Fruit fly (Drosophila melanogaster) whole organism, wandering third instar larva: ENCODE measurements around the gene Tmtc1.

ENCODE experiments used
- Abd-B ChIP-seq: fragments of >200 bp; optimal IDR thresholded peaks from 2 replicates; lab custom pipeline; 2017; ENCODE audit warnings: missing biosample characterization, missing genetic modification characterization
- CG32264 ChIP-seq: fragments of 200-800 bp; sonication (Bioruptor generic); optimal IDR thresholded peaks from 2 replicates; lab custom pipeline; 2016; ENCODE audit warnings: missing biosample characterization, missing genetic modification characterization
- CG9705 ChIP-seq: fragments of 200-800 bp; sonication (Bioruptor generic); optimal IDR thresholded peaks from 2 replicates; lab custom pipeline; 2018; ENCODE audit warnings: missing biosample characterization, mild to moderate bottlenecking, missing genetic modification characterization
- CrebA ChIP-seq: fragments of 200-800 bp; sonication (Bioruptor generic); optimal IDR thresholded peaks from 2 replicates; lab custom pipeline; 2016; ENCODE audit warnings: missing biosample characterization, mild to moderate bottlenecking, missing genetic modification characterization, borderline replicate concordance
- Dfd ChIP-seq: fragments of >200 bp; optimal IDR thresholded peaks from 2 replicates; lab custom pipeline; 2017; ENCODE audit warnings: missing biosample characterization, missing genetic modification characterization
- Dif ChIP-seq: fragments of 200-275, 200-300 bp; sonication (Bioruptor generic); optimal IDR thresholded peaks from 2 replicates; lab custom pipeline; 2018; ENCODE audit warnings: missing biosample characterization, missing genetic modification characterization; ENCODE audit not compliant: partially characterized antibody
- GATAd ChIP-seq: sonication (Bioruptor generic); optimal IDR thresholded peaks from 2 replicates; lab custom pipeline; 2016; ENCODE audit warnings: missing biosample characterization, missing genetic modification characterization
- HLH106 ChIP-seq: fragments of 200-800 bp; optimal IDR thresholded peaks from 3 replicates; lab custom pipeline; 2019; ENCODE audit warnings: missing biosample characterization, mild to moderate bottlenecking, missing genetic modification characterization, moderate library complexity
- Hnf4 ChIP-seq: fragments of 200-800 bp; sonication (Bioruptor generic); optimal IDR thresholded peaks from 2 replicates; lab custom pipeline; 2016; ENCODE audit warnings: missing biosample characterization, mild to moderate bottlenecking, missing genetic modification characterization
- Hr78 ChIP-seq: fragments of >200 bp; optimal IDR thresholded peaks from 2 replicates; lab custom pipeline; 2017; ENCODE audit warnings: missing biosample characterization, missing genetic modification characterization
- Hr83 ChIP-seq: fragments of 200-300 bp; sonication (Bioruptor generic); optimal IDR thresholded peaks from 2 replicates; lab custom pipeline; 2016; ENCODE audit warnings: missing biosample characterization, mild to moderate bottlenecking, missing genetic modification characterization, moderate library complexity; ENCODE audit not compliant: poor library complexity, severe bottlenecking
- Mio ChIP-seq: sonication (Bioruptor generic); optimal IDR thresholded peaks from 2 replicates; lab custom pipeline; 2016; ENCODE audit warnings: missing biosample characterization, missing genetic modification characterization
- Myc ChIP-seq: fragments of >200 bp; optimal IDR thresholded peaks from 2 replicates; lab custom pipeline; 2017
- N ChIP-seq: fragments of >200 bp; optimal IDR thresholded peaks from 2 replicates; lab custom pipeline; 2018; ENCODE audit warnings: missing biosample characterization, missing external identifiers, missing genetic modification characterization
- OdsH ChIP-seq: fragments of 200-800 bp; sonication (Bioruptor generic); optimal IDR thresholded peaks from 2 replicates; lab custom pipeline; 2016; ENCODE audit warnings: missing biosample characterization, mild to moderate bottlenecking, missing genetic modification characterization
- Rel ChIP-seq, 2 experiments: fragments of 200-800 bp; sonication (Bioruptor generic) in 1 of 2; optimal IDR thresholded peaks; 2 replicates in 1 of 2; 3 replicates in 1 of 2; lab custom pipeline; 2016 to 2019; ENCODE audit warnings: mild to moderate bottlenecking in 2 of 2, missing biosample characterization in 2 of 2, missing genetic modification characterization in 2 of 2, moderate library complexity in 1 of 2
- Sp1 ChIP-seq: fragments of 200-800 bp; sonication (Bioruptor generic); optimal IDR thresholded peaks from 3 replicates; lab custom pipeline; 2019; ENCODE audit warnings: missing biosample characterization, mild to moderate bottlenecking, missing genetic modification characterization, moderate library complexity
- Vsx2 ChIP-seq: fragments of 200-300, 225-300 bp; sonication (Bioruptor generic); optimal IDR thresholded peaks from 2 replicates; lab custom pipeline; 2018; ENCODE audit warnings: missing biosample characterization, missing genetic modification characterization; ENCODE audit not compliant: partially characterized antibody
- br ChIP-seq: fragments of 200-800 bp; sonication (Bioruptor generic); optimal IDR thresholded peaks from 2 replicates; lab custom pipeline; 2016; ENCODE audit warnings: missing biosample characterization, missing genetic modification characterization
- brk ChIP-seq: fragments of 200-800 bp; sonication (Bioruptor generic); optimal IDR thresholded peaks from 2 replicates; lab custom pipeline; 2016; ENCODE audit warnings: missing biosample characterization, mild to moderate bottlenecking, missing genetic modification characterization
- dl ChIP-seq, 2 experiments: fragments of 175-275, 200-275 bp in 1 of 2; fragments of 200-275 bp in 1 of 2; sonication (Bioruptor generic); optimal IDR thresholded peaks; lab custom pipeline; 2018; ENCODE audit warnings: mild to moderate bottlenecking in 2 of 2, missing biosample characterization in 2 of 2, missing genetic modification characterization in 2 of 2, moderate library complexity in 2 of 2; ENCODE audit not compliant: partially characterized antibody in 2 of 2, insufficient read depth in 1 of 2
- dmrt93B ChIP-seq: fragments of 200-800 bp; sonication (Bioruptor generic); optimal IDR thresholded peaks from 2 replicates; lab custom pipeline; 2018; ENCODE audit warnings: missing biosample characterization, mild to moderate bottlenecking, missing genetic modification characterization
- dsf ChIP-seq: sonication (Bioruptor generic); optimal IDR thresholded peaks from 2 replicates; lab custom pipeline; 2016; ENCODE audit warnings: missing biosample characterization, missing genetic modification characterization, borderline replicate concordance
- ey ChIP-seq: fragments of 200-800 bp; sonication (Bioruptor generic); optimal IDR thresholded peaks from 2 replicates; lab custom pipeline; 2016; ENCODE audit warnings: missing biosample characterization, missing genetic modification characterization
- foxo ChIP-seq, 2 experiments: fragments of 200-800 bp; sonication (Bioruptor generic); optimal IDR thresholded peaks; 2 replicates in 1 of 2; 3 replicates in 1 of 2; lab custom pipeline; 2016 to 2017; ENCODE audit warnings: missing biosample characterization in 2 of 2, missing genetic modification characterization in 2 of 2
- fru ChIP-seq: fragments of 200-800 bp; sonication (Bioruptor generic); optimal IDR thresholded peaks from 3 replicates; lab custom pipeline; 2016; ENCODE audit warnings: missing biosample characterization, mild to moderate bottlenecking, missing genetic modification characterization
- h ChIP-seq: fragments of 200-800 bp; sonication (Bioruptor generic); optimal IDR thresholded peaks from 3 replicates; lab custom pipeline; 2016; ENCODE audit warnings: missing biosample characterization, mild to moderate bottlenecking, missing genetic modification characterization
- jim ChIP-seq: fragments of 175-275, 200-325 bp; sonication (Bioruptor generic); optimal IDR thresholded peaks from 2 replicates; lab custom pipeline; 2016; ENCODE audit warnings: missing biosample characterization, mild to moderate bottlenecking, missing genetic modification characterization
- lola ChIP-seq: fragments of >200 bp; optimal IDR thresholded peaks from 2 replicates; lab custom pipeline; 2017; ENCODE audit warnings: missing biosample characterization, missing genetic modification characterization
- pan ChIP-seq: fragments of >200 bp; optimal IDR thresholded peaks from 2 replicates; lab custom pipeline; 2017
- psq ChIP-seq: fragments of 200-800 bp; sonication (Bioruptor generic); optimal IDR thresholded peaks from 3 replicates; lab custom pipeline; 2017; ENCODE audit warnings: missing biosample characterization, mild to moderate bottlenecking, missing genetic modification characterization, moderate library complexity
- rgr ChIP-seq: fragments of 200-800 bp; sonication (Bioruptor generic); optimal IDR thresholded peaks from 3 replicates; lab custom pipeline; 2016; ENCODE audit warnings: missing biosample characterization, mild to moderate bottlenecking, missing genetic modification characterization
- sage ChIP-seq: fragments of 200-800 bp; sonication (Bioruptor generic); optimal IDR thresholded peaks from 2 replicates; lab custom pipeline; 2016; ENCODE audit warnings: missing biosample characterization, mild to moderate bottlenecking, missing genetic modification characterization
- sv ChIP-seq: fragments of 200-800 bp; sonication (Bioruptor generic); optimal IDR thresholded peaks from 3 replicates; lab custom pipeline; 2016; ENCODE audit warnings: missing biosample characterization, missing genetic modification characterization
- usp ChIP-seq: fragments of >200 bp; optimal IDR thresholded peaks from 2 replicates; lab custom pipeline; 2017; ENCODE audit warnings: missing biosample characterization, missing genetic modification characterization
- woc ChIP-seq: sonication (Bioruptor generic); optimal IDR thresholded peaks from 2 replicates; lab custom pipeline; 2016; ENCODE audit warnings: missing biosample characterization, mild to moderate bottlenecking, missing genetic modification characterization

Tmtc1 gene

dm6 chr2L:2749144-2749766 lies 71.7 kb downstream of the Tmtc1 start:
- TF ChIP-seq CG32264 (GFP tag; lab: Kevin White, UChicago) (no peak), Myc (lab: Kevin White, UChicago) (peak; percentile 81), pan (lab: Kevin White, UChicago) (no peak), OdsH (GFP tag; lab: Kevin White, UChicago) (peak; percentile 0), Sp1 (GFP tag; lab: Kevin White, UChicago) (peak; percentile 15), h (peak; percentile 14), Rel (GFP tag; optimal IDR thresholded peaks at IDR 0.05; lab: Kevin White, UChicago) (no peak), Rel (tag; optimal IDR thresholded peaks at IDR 0.05; lab: Kevin White, UChicago) (peak; percentile 43), foxo (GFP tag; optimal IDR thresholded peaks at IDR 0.05; lab: Kevin White, UChicago) (peak in 1 of 2 experiments; percentile 56), dmrt93B (GFP tag; lab: Kevin White, UChicago) (no peak), rgr (GFP tag; lab: Kevin White, UChicago) (peak; percentile 7), woc (peak; percentile 77), br (GFP tag; lab: Kevin White, UChicago) (peak; percentile 26), Hr83 (peak; percentile 0), brk (no peak), Mio (GFP tag; lab: Kevin White, UChicago) (no peak)

- TF ChIP-seq h (peak; percentile 50), woc (peak; percentile 24), GATAd (no peak), foxo (GFP tag; optimal IDR thresholded peaks at IDR 0.05; lab: Kevin White, UChicago) (peak in 1 of 2 experiments; percentile 60), pan (lab: Kevin White, UChicago) (no peak), CrebA (GFP tag; lab: Kevin White, UChicago) (no peak), rgr (GFP tag; lab: Kevin White, UChicago) (peak; percentile 40), Hnf4 (GFP tag; lab: Kevin White, UChicago) (no peak), psq (GFP tag; lab: Kevin White, UChicago) (no peak), Sp1 (GFP tag; lab: Kevin White, UChicago) (no peak), dsf (GFP tag; lab: Kevin White, UChicago) (no peak), HLH106 (tag; lab: Kevin White, UChicago) (peak; percentile 19), sage (GFP tag; lab: Kevin White, UChicago) (no peak), N (GFP tag; lab: Kevin White, UChicago) (no peak), fru (GFP tag; lab: Kevin White, UChicago) (peak; percentile 24), CG32264 (GFP tag; lab: Kevin White, UChicago) (no peak), ey (peak; percentile 40), usp (GFP tag; lab: Kevin White, UChicago) (no peak), Hr83 (no peak), sv (GFP tag; lab: Kevin White, UChicago) (peak; percentile 66), br (GFP tag; lab: Kevin White, UChicago) (peak; percentile 13), dmrt93B (GFP tag; lab: Kevin White, UChicago) (no peak), OdsH (GFP tag; lab: Kevin White, UChicago) (peak; percentile 28), brk (no peak), Hr78 (GFP tag; lab: Kevin White, UChicago) (no peak), Abd-B (GFP tag; lab: Kevin White, UChicago) (no peak)
Measured at dm6 chr2L:2750337-2751084, 73.0 kb downstream of the Tmtc1 start.

dm6 chr2L:2751085-2751710 lies 73.7 kb downstream of the Tmtc1 start:
- no peak for TF ChIP-seq HLH106 (tag; lab: Kevin White, UChicago)
- no peak for TF ChIP-seq Sp1 (GFP tag; lab: Kevin White, UChicago)
- TF ChIP-seq CrebA (GFP tag; lab: Kevin White, UChicago): no peak
- no peak for TF ChIP-seq GATAd
- peak; percentile 54 for TF ChIP-seq h
- TF ChIP-seq Abd-B (GFP tag; lab: Kevin White, UChicago): no peak
- TF ChIP-seq Hnf4 (GFP tag; lab: Kevin White, UChicago): peak; percentile 16
- no peak for TF ChIP-seq woc
- TF ChIP-seq dmrt93B (GFP tag; lab: Kevin White, UChicago): no peak
- TF ChIP-seq lola (GFP tag; lab: Kevin White, UChicago): no peak
- no peak for TF ChIP-seq foxo (GFP tag; optimal IDR thresholded peaks at IDR 0.05; lab: Kevin White, UChicago)
- TF ChIP-seq CG32264 (GFP tag; lab: Kevin White, UChicago): no peak
- TF ChIP-seq Dif (GFP tag; lab: Kevin White, UChicago): peak; percentile 57
- TF ChIP-seq dsf (GFP tag; lab: Kevin White, UChicago): no peak
- TF ChIP-seq Myc (lab: Kevin White, UChicago): no peak
- no peak for TF ChIP-seq pan (lab: Kevin White, UChicago)
- TF ChIP-seq CG9705 (GFP tag; lab: Kevin White, UChicago): no peak
- TF ChIP-seq usp (GFP tag; lab: Kevin White, UChicago): no peak
- TF ChIP-seq dl (GFP tag; optimal IDR thresholded peaks at IDR 0.05; lab: Kevin White, UChicago; ENCODE audit: insufficient read depth in 1 of 2, partially characterized antibody in 2 of 2): peak in 1 of 2 experiments; percentile 13
- TF ChIP-seq brk: no peak
- TF ChIP-seq Dfd (GFP tag; lab: Kevin White, UChicago): no peak
- TF ChIP-seq jim: no peak
- no peak for TF ChIP-seq Mio (GFP tag; lab: Kevin White, UChicago)
- TF ChIP-seq fru (GFP tag; lab: Kevin White, UChicago): no peak
- TF ChIP-seq sage (GFP tag; lab: Kevin White, UChicago): no peak
- no peak for TF ChIP-seq Rel (GFP tag; optimal IDR thresholded peaks at IDR 0.05; lab: Kevin White, UChicago)
- TF ChIP-seq Rel (tag; optimal IDR thresholded peaks at IDR 0.05; lab: Kevin White, UChicago): peak; percentile 70
- TF ChIP-seq Vsx2 (GFP tag; lab: Kevin White, UChicago): no peak
- TF ChIP-seq ey: no peak
- TF ChIP-seq OdsH (GFP tag; lab: Kevin White, UChicago): no peak
- TF ChIP-seq Hr83: peak; percentile 1
- no peak for TF ChIP-seq psq (GFP tag; lab: Kevin White, UChicago)
- no peak for TF ChIP-seq sv (GFP tag; lab: Kevin White, UChicago)
